Fruit fly (Drosophila melanogaster) whole organism, embryonic: ENCODE results near the gene Idua.

ENCODE experiments used
- Atf-2 ChIP-seq: fragments of 200-800 bp; sonication (Bioruptor generic); optimal IDR thresholded peaks from 2 replicates; lab custom pipeline; 2016; ENCODE audit warnings: missing biosample characterization, missing genetic modification characterization
- CG11456 ChIP-seq: fragments of 200-800 bp; sonication (Bioruptor generic); IDR thresholded peaks from 3 replicates; pipeline ENCODE4 v1.3.6; 2022; ENCODE audit warnings: missing biosample characterization, missing genetic modification characterization
- CG12155 ChIP-seq: fragments of 200-800 bp; sonication (Bioruptor generic); optimal IDR thresholded peaks from 3 replicates; lab custom pipeline; 2016; ENCODE audit warnings: missing biosample characterization, missing genetic modification characterization
- CG12769 ChIP-seq: fragments of 200-800 bp; sonication (Bioruptor generic); optimal IDR thresholded peaks from 2 replicates; lab custom pipeline; 2019; ENCODE audit warnings: missing biosample characterization, mild to moderate bottlenecking, missing genetic modification characterization, moderate library complexity
- CG13894 ChIP-seq: fragments of 200-800 bp; sonication (Bioruptor generic); optimal IDR thresholded peaks from 3 replicates; lab custom pipeline; 2018; ENCODE audit warnings: missing biosample characterization, mild to moderate bottlenecking, missing genetic modification characterization, moderate library complexity
- CG14710 ChIP-seq: fragments of 200-800 bp; sonication (Bioruptor generic); optimal IDR thresholded peaks from 3 replicates; lab custom pipeline; 2019; ENCODE audit warnings: missing biosample characterization, mild to moderate bottlenecking, missing genetic modification characterization, moderate library complexity
- CG1603 ChIP-seq: fragments of 200-800 bp; sonication (Bioruptor generic); optimal IDR thresholded peaks from 2 replicates; lab custom pipeline; 2019; ENCODE audit warnings: missing biosample characterization, mild to moderate bottlenecking, missing genetic modification characterization, moderate library complexity
- CG2129 ChIP-seq: fragments of 200-800 bp; sonication (Bioruptor generic); IDR thresholded peaks from 2 replicates; pipeline ENCODE4 v1.3.6; 2022; ENCODE audit warnings: missing biosample characterization, missing genetic modification characterization; ENCODE audit not compliant: partially characterized antibody
- CG2199 ChIP-seq: fragments of 200-800 bp; sonication (Bioruptor generic); IDR thresholded peaks from 3 replicates; pipeline ENCODE4 v1.3.6; 2022; ENCODE audit warnings: missing biosample characterization, missing genetic modification characterization
- CG30403 ChIP-seq: fragments of 200-800 bp; sonication (Bioruptor generic); optimal IDR thresholded peaks from 3 replicates; lab custom pipeline; 2016; ENCODE audit warnings: missing biosample characterization, missing genetic modification characterization
- CG6689 ChIP-seq: fragments of 200-800 bp; sonication (Bioruptor generic); IDR thresholded peaks from 2 replicates; pipeline ENCODE4 v1.3.6; 2022; ENCODE audit warnings: missing biosample characterization, missing genetic modification characterization
- CG7786 ChIP-seq: fragments of 200-800 bp; sonication (Bioruptor generic); optimal IDR thresholded peaks from 2 replicates; lab custom pipeline; 2016; ENCODE audit warnings: missing biosample characterization, missing genetic modification characterization
- CG7963 ChIP-seq: fragments of 200-800 bp; sonication (Bioruptor generic); IDR thresholded peaks from 3 replicates; pipeline ENCODE4 v1.3.6; 2022; ENCODE audit warnings: missing biosample characterization, missing genetic modification characterization; ENCODE audit not compliant: partially characterized antibody
- CG8290 ChIP-seq, 3 experiments: fragments of 200-800 bp; sonication (Bioruptor generic); optimal IDR thresholded peaks; 2 replicates each; lab custom pipeline; 2016 to 2019; ENCODE audit warnings: missing biosample characterization in 3 of 3, missing genetic modification characterization in 3 of 3, mild to moderate bottlenecking in 2 of 3, moderate library complexity in 1 of 3
- Dbx ChIP-seq: fragments of 200-800 bp; sonication (Bioruptor generic); IDR thresholded peaks from 3 replicates; pipeline ENCODE4 v1.3.6; 2022; ENCODE audit warnings: missing biosample characterization, missing genetic modification characterization
- Deaf1 ChIP-seq: fragments of 200-800 bp; optimal IDR thresholded peaks from 3 replicates; lab custom pipeline; 2019; ENCODE audit warnings: missing biosample characterization, mild to moderate bottlenecking, missing genetic modification characterization, moderate library complexity
- Dek ChIP-seq: fragments of 200-800 bp; sonication (Bioruptor generic); optimal IDR thresholded peaks from 3 replicates; lab custom pipeline; 2019; ENCODE audit warnings: missing biosample characterization, mild to moderate bottlenecking, missing genetic modification characterization, moderate library complexity
- Dfd ChIP-seq, 2 experiments: fragments of >200 bp; optimal IDR thresholded peaks; 2 replicates each; lab custom pipeline; 2017; ENCODE audit warnings: missing biosample characterization in 2 of 2, missing genetic modification characterization in 2 of 2
- E2f2 ChIP-seq: fragments of 200-800 bp; sonication (Bioruptor generic); IDR thresholded peaks from 2 replicates; pipeline ENCODE4 v1.3.6; 2022; ENCODE audit warnings: missing biosample characterization, missing genetic modification characterization
- Fer1 ChIP-seq: fragments of 200-800 bp; sonication (Bioruptor generic); optimal IDR thresholded peaks from 2 replicates; lab custom pipeline; 2017; ENCODE audit warnings: missing biosample characterization, mild to moderate bottlenecking, missing genetic modification characterization
- H2.0 ChIP-seq: fragments of 200-800 bp; sonication (Bioruptor generic); IDR thresholded peaks from 2 replicates; pipeline ENCODE4 v1.3.6; 2022; ENCODE audit warnings: missing biosample characterization, missing genetic modification characterization
- Hr78 ChIP-seq, 2 experiments: fragments of 200-800 bp in 1 of 2; fragments of >200 bp in 1 of 2; sonication (Bioruptor generic) in 1 of 2; optimal IDR thresholded peaks; 2 replicates each; lab custom pipeline; 2017 to 2019; ENCODE audit warnings: missing biosample characterization in 2 of 2, missing genetic modification characterization in 2 of 2, mild to moderate bottlenecking in 1 of 2, moderate library complexity in 1 of 2
- Mad ChIP-seq: fragments of 200-800 bp; sonication (Bioruptor generic); optimal IDR thresholded peaks from 2 replicates; lab custom pipeline; 2016; ENCODE audit warnings: missing biosample characterization, missing genetic modification characterization
- NC2β ChIP-seq: fragments of 200-800 bp; sonication (Bioruptor generic); optimal IDR thresholded peaks from 2 replicates; lab custom pipeline; 2016; ENCODE audit warnings: missing biosample characterization, missing genetic modification characterization
- Optix ChIP-seq: fragments of 200-800 bp; sonication (Bioruptor generic); IDR thresholded peaks from 3 replicates; pipeline ENCODE4 v1.3.6; 2022; ENCODE audit warnings: missing biosample characterization, missing genetic modification characterization
- PHDP ChIP-seq: fragments of 200-800 bp; sonication (Bioruptor generic); optimal IDR thresholded peaks from 3 replicates; lab custom pipeline; 2018; ENCODE audit warnings: missing biosample characterization, mild to moderate bottlenecking, missing genetic modification characterization, moderate library complexity
- Poxn ChIP-seq: fragments of 200-800 bp; sonication (Bioruptor generic); IDR thresholded peaks from 2 replicates; pipeline ENCODE4 v1.3.6; 2022; ENCODE audit warnings: missing biosample characterization, missing genetic modification characterization
- Ptx1 ChIP-seq: fragments of 200-800 bp; sonication (Bioruptor generic); IDR thresholded peaks from 2 replicates; pipeline ENCODE4 v1.3.6; 2022; ENCODE audit warnings: missing biosample characterization, missing genetic modification characterization
- Rfx ChIP-seq: fragments of 200-800 bp; sonication (Bioruptor generic); IDR thresholded peaks from 2 replicates; pipeline ENCODE4 v1.3.6; 2022; ENCODE audit warnings: missing biosample characterization, missing genetic modification characterization
- abd-A ChIP-seq: fragments of 200-800 bp; sonication (Bioruptor generic); optimal IDR thresholded peaks from 3 replicates; lab custom pipeline; 2019; ENCODE audit warnings: missing biosample characterization, mild to moderate bottlenecking, missing genetic modification characterization, moderate library complexity
- amos ChIP-seq: fragments of 200-800 bp; sonication (Bioruptor generic); IDR thresholded peaks from 2 replicates; pipeline ENCODE4 v1.3.6; 2022; ENCODE audit warnings: missing biosample characterization, missing genetic modification characterization; ENCODE audit not compliant: partially characterized antibody
- bab2 ChIP-seq: fragments of 200-800 bp; sonication (Bioruptor generic); optimal IDR thresholded peaks from 2 replicates; lab custom pipeline; 2016; ENCODE audit warnings: missing biosample characterization, missing genetic modification characterization
- caup ChIP-seq: fragments of 200-800 bp; sonication (Bioruptor generic); optimal IDR thresholded peaks from 3 replicates; lab custom pipeline; 2017; ENCODE audit warnings: missing biosample characterization, mild to moderate bottlenecking, missing genetic modification characterization, moderate library complexity; ENCODE audit not compliant: severe bottlenecking
- chinmo ChIP-seq: fragments of 200-800 bp; sonication (Bioruptor generic); IDR thresholded peaks from 4 replicates; pipeline ENCODE4 v1.3.6; 2022; ENCODE audit warnings: missing biosample characterization, missing genetic modification characterization; ENCODE audit not compliant: partially characterized antibody
- gsb ChIP-seq: fragments of 200-800 bp; sonication (Bioruptor generic); IDR thresholded peaks from 2 replicates; pipeline ENCODE4 v1.3.6; 2022; ENCODE audit warnings: missing biosample characterization, missing genetic modification characterization
- hb ChIP-seq: fragments of 200-800 bp; sonication (Bioruptor generic); IDR thresholded peaks from 3 replicates; pipeline ENCODE4 v1.3.6; 2022; ENCODE audit warnings: missing biosample characterization, missing genetic modification characterization; ENCODE audit not compliant: partially characterized antibody
- lmd ChIP-seq: fragments of 200-800 bp; sonication (Bioruptor generic); IDR thresholded peaks from 2 replicates; pipeline ENCODE4 v1.3.6; 2022; ENCODE audit warnings: missing biosample characterization, missing genetic modification characterization
- odd ChIP-seq: fragments of 200-800 bp; sonication (Bioruptor generic); optimal IDR thresholded peaks from 2 replicates; lab custom pipeline; 2017; ENCODE audit warnings: missing biosample characterization, mild to moderate bottlenecking, missing genetic modification characterization
- repo ChIP-seq: fragments of 200-800 bp; sonication (Bioruptor generic); optimal IDR thresholded peaks from 2 replicates; lab custom pipeline; 2016; ENCODE audit warnings: missing biosample characterization, missing genetic modification characterization
- rib ChIP-seq: fragments of 200-800 bp; sonication (Bioruptor generic); IDR thresholded peaks from 2 replicates; pipeline ENCODE4 v1.3.6; 2022; ENCODE audit warnings: missing biosample characterization, missing genetic modification characterization
- schlank ChIP-seq: fragments of 200-800 bp; sonication (Bioruptor generic); optimal IDR thresholded peaks from 2 replicates; lab custom pipeline; 2018; ENCODE audit warnings: missing biosample characterization, mild to moderate bottlenecking, missing genetic modification characterization
- so ChIP-seq: fragments of 200-800 bp; sonication (Bioruptor generic); IDR thresholded peaks from 3 replicates; pipeline ENCODE4 v1.3.6; 2022; ENCODE audit warnings: missing biosample characterization, missing genetic modification characterization
- sob ChIP-seq: fragments of 200-800 bp; sonication (Bioruptor generic); IDR thresholded peaks from 2 replicates; pipeline ENCODE4 v1.3.6; 2022; ENCODE audit warnings: missing biosample characterization, missing genetic modification characterization
- sr ChIP-seq: fragments of 200-800 bp; sonication (Bioruptor generic); IDR thresholded peaks from 3 replicates; pipeline ENCODE4 v1.3.6; 2022; ENCODE audit warnings: missing biosample characterization, missing genetic modification characterization
- toy ChIP-seq: fragments of 200-800 bp; sonication (Bioruptor generic); IDR thresholded peaks from 2 replicates; pipeline ENCODE4 v1.3.6; 2022; ENCODE audit warnings: missing biosample characterization, missing genetic modification characterization
- twi ChIP-seq: fragments of 200-800 bp; optimal IDR thresholded peaks from 2 replicates; lab custom pipeline; 2019; ENCODE audit warnings: missing biosample characterization, mild to moderate bottlenecking, missing genetic modification characterization, moderate library complexity
- unc-4 ChIP-seq: fragments of 200-800 bp; sonication (Bioruptor generic); IDR thresholded peaks from 2 replicates; pipeline ENCODE4 v1.3.6; 2022; ENCODE audit warnings: missing biosample characterization, missing genetic modification characterization; ENCODE audit not compliant: partially characterized antibody
- vvl ChIP-seq: fragments of 200-800 bp; sonication (Bioruptor generic); IDR thresholded peaks from 2 replicates; pipeline ENCODE4 v1.3.6; 2022; ENCODE audit warnings: missing biosample characterization, missing genetic modification characterization
- zfh1 ChIP-seq: fragments of 200-800 bp; sonication (Bioruptor generic); IDR thresholded peaks from 3 replicates; pipeline ENCODE4 v1.3.6; 2022; ENCODE audit warnings: missing biosample characterization, missing genetic modification characterization

The Idua gene

DNA sequence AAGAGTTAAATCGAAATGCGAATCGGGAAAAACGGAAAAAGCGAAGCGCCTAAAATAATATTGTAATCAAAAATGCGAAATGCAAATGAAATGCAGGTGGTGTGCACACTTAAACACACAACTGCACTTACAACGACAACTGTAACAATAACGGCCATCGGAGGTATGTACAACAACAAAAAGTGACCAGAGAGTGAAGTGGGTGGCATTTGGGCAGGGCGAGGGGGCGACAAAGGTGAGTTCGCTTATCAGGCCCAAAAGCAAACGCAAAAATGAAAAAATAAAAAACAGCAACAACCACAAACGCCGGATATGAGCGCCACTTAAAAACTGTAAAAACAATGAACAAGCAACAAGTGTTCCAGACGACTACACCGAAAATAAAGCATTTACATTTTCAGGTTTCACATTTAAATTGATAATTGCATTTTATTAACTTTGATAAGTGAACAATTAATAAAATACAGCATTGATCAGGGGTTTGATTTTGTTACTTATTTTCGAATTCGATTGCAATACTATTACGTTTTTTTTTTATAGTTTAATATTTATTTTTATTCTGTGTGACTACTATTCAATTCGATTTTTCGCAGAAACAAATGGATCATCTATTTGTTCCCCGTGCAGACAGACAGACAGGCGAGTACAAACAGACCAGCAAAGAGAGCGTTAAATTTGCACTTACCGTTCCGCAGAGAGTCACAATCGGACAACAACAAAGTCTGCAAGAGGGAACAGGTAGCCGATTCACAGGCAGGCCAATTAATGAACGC lies 47.6 kb downstream of the Idua start (continued):
- TF ChIP-seq Poxn (GFP tag; lab: Robert Waterston, UW) = peak; percentile 59
- TF ChIP-seq sob (GFP tag; lab: Robert Waterston, UW) = peak; percentile 41; the same call in 1 of the 2 replicates
- TF ChIP-seq Fer1 (GFP tag; lab: Kevin White, UChicago) = peak; percentile 61
- peak; percentile 50 for TF ChIP-seq Dek (tag; lab: Kevin White, UChicago)
- TF ChIP-seq CG1603 = no peak
- peak; percentile 58 for TF ChIP-seq Ptx1 (GFP tag; lab: Robert Waterston, UW)
- no peak for TF ChIP-seq repo (GFP tag; lab: Kevin White, UChicago)
- peak; percentile 3 for TF ChIP-seq CG13894 (tag; lab: Kevin White, UChicago)
- TF ChIP-seq Dfd (GFP tag; optimal IDR thresholded peaks at IDR 0.05; lab: Kevin White, UChicago) = no peak
- TF ChIP-seq Dbx (GFP tag; lab: Robert Waterston, UW) = peak; percentile 65; the same call in 2 of the 3 replicates
- TF ChIP-seq NC2β = no peak
- peak; percentile 59; the same call in 1 of the 2 replicates for TF ChIP-seq lmd
- no peak for TF ChIP-seq Atf-2 (GFP tag; lab: Kevin White, UChicago)
- TF ChIP-seq bab2 (GFP tag; lab: Kevin White, UChicago) = no peak
- TF ChIP-seq caup (GFP tag; lab: Kevin White, UChicago) = peak; percentile 47
- peak; percentile 42; the same call in 1 of the 2 replicates for TF ChIP-seq CG6689 (GFP tag; lab: Robert Waterston, UW)
- TF ChIP-seq PHDP = peak; percentile 63
- 0 out of 2 replicates have a peak, but pooled peaks have one; percentile 34 for TF ChIP-seq rib (GFP tag; lab: Robert Waterston, UW)
- TF ChIP-seq CG12155 = peak; percentile 12
- peak; percentile 42 for TF ChIP-seq CG30403
- TF ChIP-seq gsb (GFP tag; lab: Robert Waterston, UW) = peak; percentile 49; the same call in 1 of the 2 replicates
- TF ChIP-seq E2f2 = no peak
- TF ChIP-seq CG11456 (GFP tag; lab: Robert Waterston, UW) = 0 out of 3 replicates have a peak, but pooled peaks have one; percentile 6

DNA sequence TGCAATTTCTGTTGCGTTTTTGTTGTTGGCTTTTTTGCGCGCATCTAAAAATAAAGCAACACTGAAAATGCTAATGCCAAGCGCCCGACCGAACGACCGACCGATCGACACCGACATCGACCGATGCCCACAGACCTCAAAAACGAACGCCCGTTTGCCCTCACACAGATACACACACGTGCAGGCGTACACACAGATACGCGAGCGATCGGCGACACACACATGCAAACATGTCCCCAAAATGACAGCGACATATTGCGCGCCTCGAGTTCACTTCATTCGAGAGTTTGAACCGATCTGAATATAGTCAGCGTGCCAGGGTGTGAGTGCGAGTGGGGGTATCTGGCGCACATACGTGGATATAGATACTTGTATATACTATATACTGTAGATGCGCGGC lies 51.7 kb downstream of the Idua start:
- TF ChIP-seq CG2199 (GFP tag; lab: Robert Waterston, UW) (0 out of 3 replicates have a peak, but pooled peaks have one; percentile 81), so (peak; percentile 56; the same call in 1 of the 3 replicates), schlank (tag; lab: Kevin White, UChicago) (no peak), toy (GFP tag; lab: Robert Waterston, UW) (no peak), Deaf1 (tag; lab: Kevin White, UChicago) (peak; percentile 95), Hr78 (GFP tag; optimal IDR thresholded peaks at IDR 0.05; lab: Kevin White, UChicago) (peak in 1 of 2 experiments; percentile 98), unc-4 (GFP tag; lab: Robert Waterston, UW) (no peak), CG7963 (GFP tag; lab: Robert Waterston, UW) (no peak), CG14710 (tag; lab: Kevin White, UChicago) (no peak), sr (GFP tag; lab: Robert Waterston, UW) (peak; percentile 67; the same call in 2 of the 3 replicates), CG12769 (peak; percentile 78), vvl (GFP tag; lab: Robert Waterston, UW) (peak; percentile 56), twi (tag; lab: Kevin White, UChicago) (peak; percentile 43), CG7786 (GFP tag; lab: Kevin White, UChicago) (no peak), chinmo (GFP tag; lab: Robert Waterston, UW) (peak; percentile 74; the same call in 2 of the 4 replicates), Mad (GFP tag; lab: Kevin White, UChicago) (no peak), Rfx (GFP tag; lab: Robert Waterston, UW) (no peak), CG8290 (GFP tag; optimal IDR thresholded peaks at IDR 0.05; lab: Kevin White, UChicago) (no peak), CG8290 (tag; optimal IDR thresholded peaks at IDR 0.05; lab: Kevin White, UChicago) (peak in 1 of 2 experiments; percentile 8), CG2129 (GFP tag; lab: Robert Waterston, UW) (no peak), abd-A (tag; lab: Kevin White, UChicago) (no peak), odd (GFP tag; lab: Kevin White, UChicago) (no peak), zfh1 (GFP tag; lab: Robert Waterston, UW) (no peak), Optix (no peak), amos (no peak), H2.0 (GFP tag; lab: Robert Waterston, UW) (no peak), hb (GFP tag; lab: Robert Waterston, UW) (no peak)
